Worm (Caenorhabditis elegans): Measurements from ENCODE around the gene usp-33.
A peak's percentile ranks its signal among the peaks of the same experiment; 100 is the strongest.

- no peak for TF ChIP-seq dao-5 (tag; optimal IDR thresholded peaks at IDR 0.05)
- TF ChIP-seq him-1 (tag; optimal IDR thresholded peaks at IDR 0.05): peak; percentile 57
- no peak for TF ChIP-seq W03F9.2 (tag; optimal IDR thresholded peaks at IDR 0.05)
Measured at ce11 chrX:15633964-15634363, 42.8 kb downstream of the usp-33 start.

Measured in whole organism, L4/young adult.